Worm (Caenorhabditis elegans) whole organism, L2 larva: ENCODE results near the gene F46F2.5.
A peak's percentile ranks its signal among the peaks of the same experiment; 100 is the strongest.

ENCODE experiments used
- C34F6.9 ChIP-seq: fragments of 150-350 bp; optimal IDR thresholded peaks from 2 replicates; lab custom pipeline; 2014; ENCODE audit warnings: missing biosample characterization, missing genetic modification characterization
- F13H6.1 ChIP-seq: sonication (generic microtip); optimal IDR thresholded peaks from 2 replicates; lab custom pipeline; 2016; ENCODE audit warnings: missing genetic modification characterization, missing compliant biosample characterization
- Y55F3AM.14 ChIP-seq: fragments of 200-800 bp; sonication (Bioruptor generic); optimal IDR thresholded peaks from 2 replicates; lab custom pipeline; 2018; ENCODE audit warnings: mild to moderate bottlenecking, missing genetic modification characterization, missing compliant biosample characterization
- ZK546.5 ChIP-seq: sonication (generic microtip); optimal IDR thresholded peaks from 2 replicates; lab custom pipeline; 2017; ENCODE audit warnings: missing biosample characterization, missing genetic modification characterization
- alr-1 ChIP-seq: fragments of 150-350 bp; optimal IDR thresholded peaks from 2 replicates; lab custom pipeline; 2014; ENCODE audit warnings: missing biosample characterization, missing genetic modification characterization
- aly-2 ChIP-seq: fragments of 150-350 bp; optimal IDR thresholded peaks from 2 replicates; lab custom pipeline; 2014; ENCODE audit warnings: missing biosample characterization, missing genetic modification characterization
- ama-1 ChIP-seq: fragments of 150-350 bp; optimal IDR thresholded peaks from 2 replicates; lab custom pipeline; 2018; ENCODE audit warnings: inconsistent platforms
- blmp-1 ChIP-seq: sonication (generic microtip); optimal IDR thresholded peaks from 2 replicates; lab custom pipeline; 2017; ENCODE audit warnings: missing genetic modification characterization, mild to moderate bottlenecking, missing compliant biosample characterization, antibody characterized with exemption, moderate library complexity; ENCODE audit not compliant: insufficient read depth
- ceh-16 ChIP-seq: fragments of 150-350 bp; optimal IDR thresholded peaks from 2 replicates; lab custom pipeline; 2014; ENCODE audit warnings: missing biosample characterization, missing genetic modification characterization
- dmd-4 ChIP-seq: sonication (generic microtip); optimal IDR thresholded peaks from 2 replicates; lab custom pipeline; 2017; ENCODE audit warnings: missing biosample characterization, missing genetic modification characterization
- egl-27 ChIP-seq: sonication (generic microtip); optimal IDR thresholded peaks from 3 replicates; lab custom pipeline; 2017; ENCODE audit warnings: missing biosample characterization, missing genetic modification reagents, missing genetic modification characterization
- fos-1 ChIP-seq: fragments of 150-350 bp; optimal IDR thresholded peaks from 2 replicates; lab custom pipeline; 2014; ENCODE audit warnings: missing biosample characterization, missing genetic modification characterization
- gmeb-1 ChIP-seq: fragments of 150-350 bp; optimal IDR thresholded peaks from 2 replicates; lab custom pipeline; 2014; ENCODE audit warnings: missing biosample characterization, missing genetic modification characterization
- lin-13 ChIP-seq: fragments of 150-350 bp; optimal IDR thresholded peaks from 2 replicates; lab custom pipeline; 2014; ENCODE audit warnings: missing biosample characterization, missing genetic modification reagents, missing genetic modification characterization
- lin-39 ChIP-seq: fragments of 150-350 bp; optimal IDR thresholded peaks from 2 replicates; lab custom pipeline; 2014; ENCODE audit warnings: missing biosample characterization, missing genetic modification reagents, missing genetic modification characterization
- lsy-2 ChIP-seq, 2 experiments: fragments of 150-350 bp in 1 of 2; sonication (generic microtip) in 1 of 2; optimal IDR thresholded peaks; 2 replicates each; lab custom pipeline; 2014 to 2017; ENCODE audit warnings: missing biosample characterization in 2 of 2, missing genetic modification characterization in 2 of 2
- mab-5 ChIP-seq: fragments of 150-350 bp; optimal IDR thresholded peaks from 2 replicates; lab custom pipeline; 2014; ENCODE audit warnings: missing biosample characterization, missing genetic modification characterization
- mbf-1 ChIP-seq: sonication (generic microtip); optimal IDR thresholded peaks from 2 replicates; lab custom pipeline; 2017; ENCODE audit warnings: missing biosample characterization, missing genetic modification characterization
- nhr-10 ChIP-seq: sonication (generic microtip); optimal IDR thresholded peaks from 2 replicates; lab custom pipeline; 2017; ENCODE audit warnings: missing biosample characterization, missing genetic modification characterization
- nhr-11 ChIP-seq: fragments of 150-350 bp; optimal IDR thresholded peaks from 2 replicates; lab custom pipeline; 2014; ENCODE audit warnings: missing biosample characterization, missing genetic modification characterization
- nhr-12 ChIP-seq: fragments of 150-350 bp; optimal IDR thresholded peaks from 2 replicates; lab custom pipeline; 2014; ENCODE audit warnings: missing biosample characterization, missing genetic modification characterization
- nhr-129 ChIP-seq: fragments of 150-350 bp; optimal IDR thresholded peaks from 2 replicates; lab custom pipeline; 2014; ENCODE audit warnings: missing biosample characterization, missing genetic modification characterization
- nhr-21 ChIP-seq: fragments of 150-350 bp; optimal IDR thresholded peaks from 2 replicates; lab custom pipeline; 2014; ENCODE audit warnings: missing biosample characterization, missing genetic modification characterization
- nhr-23 ChIP-seq: fragments of 150-350 bp; optimal IDR thresholded peaks from 2 replicates; lab custom pipeline; 2014; ENCODE audit warnings: missing biosample characterization, missing genetic modification reagents, missing genetic modification characterization
- nhr-6 ChIP-seq: fragments of 150-350 bp; optimal IDR thresholded peaks from 2 replicates; lab custom pipeline; 2014; ENCODE audit warnings: missing biosample characterization, missing genetic modification characterization
- nhr-77 ChIP-seq: fragments of 150-350 bp; optimal IDR thresholded peaks from 2 replicates; lab custom pipeline; 2014; ENCODE audit warnings: missing biosample characterization, missing genetic modification characterization
- peb-1 ChIP-seq: fragments of 150-350 bp; optimal IDR thresholded peaks from 2 replicates; lab custom pipeline; 2014; ENCODE audit warnings: missing biosample characterization, missing genetic modification characterization
- sem-4 ChIP-seq: fragments of 150-350 bp; optimal IDR thresholded peaks from 2 replicates; lab custom pipeline; 2014; ENCODE audit warnings: missing biosample characterization, missing genetic modification reagents, missing genetic modification characterization
- sma-9 ChIP-seq, 2 experiments: fragments of 150-350 bp in 1 of 2; sonication (generic microtip) in 1 of 2; optimal IDR thresholded peaks; 2 replicates each; lab custom pipeline; 2014 to 2016; ENCODE audit warnings: missing genetic modification characterization in 2 of 2, mild to moderate bottlenecking in 1 of 2, missing biosample characterization in 1 of 2, missing compliant biosample characterization in 1 of 2, missing genetic modification reagents in 1 of 2, moderate library complexity in 1 of 2
- snpc-4 ChIP-seq: fragments of 150-350 bp; optimal IDR thresholded peaks from 2 replicates; lab custom pipeline; 2014; ENCODE audit warnings: missing biosample characterization, missing genetic modification characterization
- unc-39 ChIP-seq: fragments of 150-350 bp; optimal IDR thresholded peaks from 2 replicates; lab custom pipeline; 2014; ENCODE audit warnings: missing biosample characterization, missing genetic modification characterization
- unc-55 ChIP-seq: fragments of 150-350 bp; sonication (generic microtip); optimal IDR thresholded peaks from 3 replicates; lab custom pipeline; 2014; ENCODE audit warnings: missing biosample characterization, missing genetic modification reagents, missing genetic modification characterization
- unc-62 ChIP-seq: fragments of 150-350 bp; optimal IDR thresholded peaks from 2 replicates; lab custom pipeline; 2014; ENCODE audit warnings: missing biosample characterization, missing genetic modification reagents, missing genetic modification characterization
- zag-1 ChIP-seq: fragments of 150-350 bp; optimal IDR thresholded peaks from 2 replicates; lab custom pipeline; 2014; ENCODE audit warnings: missing biosample characterization, missing genetic modification characterization
- ztf-1 ChIP-seq: fragments of 200-800 bp; sonication (Bioruptor generic); conservative IDR thresholded peaks from 2 replicates; pipeline ENCODE4 v1.3.6; 2022; ENCODE audit warnings: missing genetic modification characterization, missing compliant biosample characterization

The F46F2.5 gene

DNA sequence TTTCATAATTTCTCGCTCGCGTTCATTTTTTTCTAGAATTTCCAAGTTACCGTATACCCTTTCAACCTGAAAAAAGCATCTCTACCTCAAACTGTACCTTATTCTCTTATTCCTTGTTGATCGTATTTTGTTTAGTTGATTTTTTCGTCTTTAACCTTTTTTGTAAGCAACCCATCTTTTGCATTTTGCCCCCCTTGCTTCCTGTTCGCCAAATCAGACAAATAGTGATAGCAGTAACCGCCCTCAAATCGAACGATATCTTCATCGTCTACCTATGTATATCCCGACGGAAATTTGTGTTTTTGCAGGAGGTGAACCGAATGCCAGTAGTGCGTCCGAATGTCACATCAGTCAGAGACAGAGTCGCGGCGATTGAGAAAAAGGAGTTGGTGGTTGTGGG lies at the start of gene F46F2.5:
Gene F46F2.5 (plus strand): TSS at position 301 of the 400 bp plus-strand sequence.
- TF ChIP-seq F13H6.1 (tag; lab: Kevin White, UChicago) (no peak), aly-2 (tag; lab: Kevin White, UChicago) (no peak), nhr-23 (tag; lab: Kevin White, UChicago) (no peak), dmd-4 (tag; lab: Kevin White, UChicago) (no peak), mbf-1 (no peak), alr-1 (tag; lab: Kevin White, UChicago) (no peak), sem-4 (tag; lab: Kevin White, UChicago) (no peak), nhr-10 (tag; lab: Kevin White, UChicago) (no peak), nhr-12 (tag; lab: Kevin White, UChicago) (no peak), nhr-77 (tag; lab: Kevin White, UChicago) (no peak), lsy-2 (tag; optimal IDR thresholded peaks at IDR 0.05; lab: Kevin White, UChicago) (no peak), mab-5 (tag; lab: Kevin White, UChicago) (no peak), C34F6.9 (no peak), ZK546.5 (tag; lab: Kevin White, UChicago) (no peak), ama-1 (lab: Kevin White, UChicago) (no peak), nhr-11 (tag; lab: Kevin White, UChicago) (no peak)

ce11 chrX:15213182-15213829 lies 49.2 kb upstream of the F46F2.5 start, which contains the start of the genes H03A11.13 and famk-1:
Gene H03A11.13, minus strand, starts transcription at chrX:15213232.
Gene famk-1, minus strand, starts transcription at chrX:15213259.
- TF ChIP-seq dmd-4 (tag; lab: Kevin White, UChicago) (no peak), ztf-1 (GFP tag; lab: Robert Waterston, UW) (no peak), nhr-129 (no peak), gmeb-1 (tag; lab: Kevin White, UChicago) (no peak), ceh-16 (no peak), ZK546.5 (tag; lab: Kevin White, UChicago) (no peak), snpc-4 (tag; lab: Kevin White, UChicago) (no peak), nhr-11 (tag; lab: Kevin White, UChicago) (no peak), unc-62 (GFP tag; lab: Kevin White, UChicago) (no peak), mab-5 (tag; lab: Kevin White, UChicago) (no peak), egl-27 (tag; lab: Kevin White, UChicago) (no peak), nhr-21 (tag; lab: Kevin White, UChicago) (no peak)

DNA sequence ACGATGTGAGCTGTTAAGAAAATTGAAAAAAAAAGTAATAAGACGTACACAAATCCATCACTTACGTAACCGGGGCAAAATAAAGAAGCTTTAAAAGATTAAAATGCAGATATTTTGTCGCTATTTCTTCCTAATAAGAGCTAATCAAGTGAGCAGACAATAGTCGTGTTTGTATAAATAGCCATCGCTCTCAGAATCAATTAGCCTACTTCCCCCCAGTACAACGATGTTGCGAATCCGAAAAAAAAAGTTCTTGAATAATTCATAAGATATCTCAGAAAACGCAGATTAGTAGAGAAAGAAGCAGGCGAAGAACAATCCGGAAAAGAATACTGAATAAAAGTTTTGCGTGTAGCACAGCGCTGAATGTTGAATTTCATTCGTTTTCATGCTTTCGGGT lies 47.3 kb upstream of the F46F2.5 start:
- TF ChIP-seq aly-2 (tag; lab: Kevin White, UChicago) (no peak), nhr-23 (tag; lab: Kevin White, UChicago) (no peak), blmp-1 (no peak), unc-39 (tag; lab: Kevin White, UChicago) (no peak), unc-55 (GFP tag; lab: Kevin White, UChicago) (peak; percentile 1), nhr-6 (tag; lab: Kevin White, UChicago) (no peak), lsy-2 (tag; optimal IDR thresholded peaks at IDR 0.05; lab: Kevin White, UChicago) (no peak), sma-9 (GFP tag; optimal IDR thresholded peaks at IDR 0.05; lab: Kevin White, UChicago) (peak; percentile 21), sma-9 (tag; optimal IDR thresholded peaks at IDR 0.05; lab: Kevin White, UChicago) (no peak)

DNA sequence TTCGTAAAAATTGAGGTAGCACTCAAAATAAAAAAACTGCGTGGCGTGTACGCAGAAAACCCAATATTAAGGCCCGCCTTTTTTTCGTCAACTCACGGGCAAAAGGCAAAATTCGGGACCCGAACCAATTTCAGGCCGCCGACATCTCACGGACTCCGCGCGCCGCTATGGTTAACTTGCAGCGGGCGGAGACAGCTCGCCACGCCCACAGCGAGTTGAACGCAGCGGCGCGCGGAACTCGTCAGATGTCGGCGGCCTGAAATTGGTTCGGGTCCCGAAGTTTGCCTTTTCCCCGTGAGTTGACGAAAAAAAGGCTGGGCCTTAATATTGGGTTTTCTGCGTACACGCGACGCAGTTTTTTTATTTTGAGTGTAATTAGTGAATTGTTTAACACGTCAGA lies 41.4 kb upstream of the F46F2.5 start:
- TF ChIP-seq peb-1 (tag; lab: Kevin White, UChicago) (no peak), mbf-1 (no peak), lin-39 (no peak), Y55F3AM.14 (GFP tag; lab: Kevin White, UChicago) (no peak), C34F6.9 (no peak), lin-13 (GFP tag; lab: Kevin White, UChicago) (no peak), lsy-2 (tag; optimal IDR thresholded peaks at IDR 0.05; lab: Kevin White, UChicago) (no peak), zag-1 (tag; lab: Kevin White, UChicago) (no peak), fos-1 (tag; lab: Kevin White, UChicago) (no peak)
- TF ChIP-seq, all 48 proteins: peak for 0
